Fruit fly (Drosophila melanogaster): ENCODE results near the gene Dok.

DNA sequence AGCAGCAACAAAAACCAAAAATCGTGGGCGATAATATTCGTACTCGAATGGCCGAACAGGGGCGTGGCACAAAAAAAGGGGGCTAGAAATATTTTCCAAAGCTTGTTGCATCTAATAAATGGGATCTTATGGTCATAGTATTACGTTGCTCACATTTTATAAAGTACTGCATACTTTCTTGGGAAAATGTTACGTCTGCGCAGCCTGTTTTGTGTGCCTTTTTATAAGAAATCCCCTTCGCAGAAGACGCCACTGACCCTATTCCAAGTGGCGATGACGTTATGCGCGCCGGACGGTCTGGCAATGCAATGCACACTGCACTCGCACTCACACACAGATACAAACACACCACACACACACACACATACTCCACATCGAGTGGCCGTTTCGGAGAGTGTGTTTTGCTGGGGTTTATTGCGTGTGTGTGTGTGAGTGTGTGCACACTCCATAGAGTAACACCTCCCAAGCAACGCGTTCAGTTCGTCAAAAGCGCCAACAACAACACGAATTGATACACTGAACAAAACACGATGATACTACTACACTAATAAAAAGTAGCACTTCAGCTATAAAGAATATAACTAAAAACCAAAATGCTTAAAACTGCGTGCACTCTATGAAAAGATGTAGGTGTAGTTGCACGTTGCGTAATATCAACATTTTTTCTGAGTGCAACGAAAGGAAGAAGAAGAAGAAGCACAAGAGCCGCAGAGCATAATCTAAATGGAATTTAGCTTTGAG is 30.7 kb upstream of the Dok start:
- TF ChIP-seq bab1 (GFP tag; optimal IDR thresholded peaks at IDR 0.05) = peak; percentile 85
- peak; percentile 90 for TF ChIP-seq CG7101 (tag; optimal IDR thresholded peaks at IDR 0.05)
- TF ChIP-seq CG33017 (tag; optimal IDR thresholded peaks at IDR 0.05) = peak; percentile 66
- TF ChIP-seq CG7045 (GFP tag; optimal IDR thresholded peaks at IDR 0.05) = peak; percentile 74
- peak; percentile 83 for TF ChIP-seq Crg-1 (GFP tag; optimal IDR thresholded peaks at IDR 0.05)
- peak; percentile 54 for TF ChIP-seq cic (GFP tag; optimal IDR thresholded peaks at IDR 0.05)
- TF ChIP-seq Hr96 (GFP tag; optimal IDR thresholded peaks at IDR 0.05) = peak; percentile 83
- peak; percentile 68 for TF ChIP-seq tj (GFP tag; optimal IDR thresholded peaks at IDR 0.05)
